Fruit fly (Drosophila melanogaster) whole organism, embryonic: ENCODE measurements around the gene Esyt2.

Source experiments
- Atf-2 ChIP-seq: fragments of 200-800 bp; sonication (Bioruptor generic); optimal IDR thresholded peaks from 2 replicates; lab custom pipeline; 2016; ENCODE audit warnings: missing biosample characterization, missing genetic modification characterization
- CG11398 ChIP-seq: fragments of 200-800 bp; sonication (Bioruptor generic); optimal IDR thresholded peaks from 2 replicates; lab custom pipeline; 2016; ENCODE audit warnings: missing biosample characterization, missing genetic modification characterization
- CG11560 ChIP-seq: fragments of 200-800 bp; sonication (Bioruptor generic); IDR thresholded peaks from 3 replicates; pipeline ENCODE4 v1.3.6; 2022; ENCODE audit warnings: missing biosample characterization, missing genetic modification characterization
- CG13287 ChIP-seq: fragments of 200-800 bp; sonication (Bioruptor generic); IDR thresholded peaks from 2 replicates; pipeline ENCODE4 v1.3.6; 2022; ENCODE audit warnings: missing biosample characterization, missing genetic modification characterization; ENCODE audit not compliant: partially characterized antibody
- CG15696 ChIP-seq: fragments of 200-800 bp; sonication (Bioruptor generic); optimal IDR thresholded peaks from 2 replicates; lab custom pipeline; 2019; ENCODE audit warnings: missing biosample characterization, mild to moderate bottlenecking, missing genetic modification characterization, moderate library complexity
- CG1603 ChIP-seq: fragments of 200-800 bp; sonication (Bioruptor generic); optimal IDR thresholded peaks from 2 replicates; lab custom pipeline; 2019; ENCODE audit warnings: missing biosample characterization, mild to moderate bottlenecking, missing genetic modification characterization, moderate library complexity
- CG17186 ChIP-seq: fragments of 200-800 bp; sonication (Bioruptor generic); optimal IDR thresholded peaks from 3 replicates; lab custom pipeline; 2017; ENCODE audit warnings: missing biosample characterization, missing genetic modification reagents, missing genetic modification characterization
- CG17328 ChIP-seq: fragments of 200-800 bp; sonication (Bioruptor generic); IDR thresholded peaks from 2 replicates; pipeline ENCODE4 v1.3.6; 2022; ENCODE audit warnings: missing biosample characterization, missing genetic modification characterization
- CG1792 ChIP-seq: fragments of 200-800 bp; sonication (Bioruptor generic); optimal IDR thresholded peaks from 2 replicates; lab custom pipeline; 2016; ENCODE audit warnings: missing biosample characterization, missing genetic modification characterization
- CG18011 ChIP-seq: fragments of 200-800 bp; sonication (Bioruptor generic); optimal IDR thresholded peaks from 2 replicates; lab custom pipeline; 2017; ENCODE audit warnings: missing biosample characterization, missing genetic modification characterization, mild to moderate bottlenecking, moderate library complexity, missing genotype
- CG1832 ChIP-seq: fragments of 200-800 bp; sonication (Bioruptor generic); optimal IDR thresholded peaks from 2 replicates; lab custom pipeline; 2017; ENCODE audit warnings: missing biosample characterization, mild to moderate bottlenecking, missing genetic modification characterization, inconsistent platforms
- CG2678 ChIP-seq: fragments of 200-800 bp; sonication (Bioruptor generic); optimal IDR thresholded peaks from 3 replicates; lab custom pipeline; 2019; ENCODE audit warnings: missing biosample characterization, mild to moderate bottlenecking, missing genetic modification characterization, moderate library complexity
- CG2712 ChIP-seq: fragments of 200-800 bp; optimal IDR thresholded peaks from 3 replicates; lab custom pipeline; 2019; ENCODE audit warnings: missing biosample characterization, mild to moderate bottlenecking, missing genetic modification characterization, moderate library complexity
- CG30020 ChIP-seq: fragments of 200-800 bp; optimal IDR thresholded peaks from 2 replicates; lab custom pipeline; 2019; ENCODE audit warnings: missing biosample characterization, mild to moderate bottlenecking, missing genetic modification characterization, moderate library complexity
- CG3065 ChIP-seq: fragments of 200-800 bp; sonication (Bioruptor generic); optimal IDR thresholded peaks from 2 replicates; lab custom pipeline; 2016; ENCODE audit warnings: missing biosample characterization, missing genetic modification characterization
- CG31441 ChIP-seq: fragments of 200-800 bp; sonication (Bioruptor generic); IDR thresholded peaks from 2 replicates; pipeline ENCODE4 v1.3.6; 2022; ENCODE audit warnings: missing biosample characterization, missing genetic modification characterization
- CG33213 ChIP-seq: fragments of 200-800 bp; sonication (Bioruptor generic); optimal IDR thresholded peaks from 3 replicates; lab custom pipeline; 2016; ENCODE audit warnings: missing biosample characterization, missing genetic modification characterization
- CG6175 ChIP-seq: fragments of 200-800 bp; sonication (Bioruptor generic); IDR thresholded peaks from 3 replicates; pipeline ENCODE4 v1.3.6; 2022; ENCODE audit warnings: missing biosample characterization, missing genetic modification characterization
- CG6854 ChIP-seq: fragments of 200-800 bp; sonication (Bioruptor generic); optimal IDR thresholded peaks from 3 replicates; lab custom pipeline; 2017; ENCODE audit warnings: missing biosample characterization, mild to moderate bottlenecking, missing genetic modification characterization
- CG8089 ChIP-seq: fragments of 200-800 bp; sonication (Bioruptor generic); optimal IDR thresholded peaks from 3 replicates; lab custom pipeline; 2016; ENCODE audit warnings: missing biosample characterization, missing genetic modification characterization
- CG9215 ChIP-seq: fragments of 200-800 bp; sonication (Bioruptor generic); IDR thresholded peaks from 2 replicates; pipeline ENCODE4 v1.3.6; 2022; ENCODE audit warnings: missing biosample characterization, missing genetic modification characterization
- CG9727 ChIP-seq: fragments of 200-800 bp; sonication (Bioruptor generic); optimal IDR thresholded peaks from 3 replicates; lab custom pipeline; 2017; ENCODE audit warnings: missing biosample characterization, mild to moderate bottlenecking, missing genetic modification characterization
- Fer1 ChIP-seq: fragments of 200-800 bp; sonication (Bioruptor generic); optimal IDR thresholded peaks from 2 replicates; lab custom pipeline; 2017; ENCODE audit warnings: missing biosample characterization, mild to moderate bottlenecking, missing genetic modification characterization
- Fer3 ChIP-seq: fragments of 200-800 bp; sonication (Bioruptor generic); optimal IDR thresholded peaks from 2 replicates; lab custom pipeline; 2018; ENCODE audit warnings: missing biosample characterization, mild to moderate bottlenecking, missing genetic modification characterization, moderate library complexity
- Gsc ChIP-seq: fragments of 200-800 bp; sonication (Bioruptor generic); IDR thresholded peaks from 2 replicates; pipeline ENCODE4 v1.3.6; 2022; ENCODE audit warnings: missing biosample characterization, missing genetic modification characterization
- HLH3B ChIP-seq: fragments of 200-800 bp; sonication (Bioruptor generic); IDR thresholded peaks from 2 replicates; pipeline ENCODE4 v1.3.6; 2022; ENCODE audit warnings: missing biosample characterization, missing genetic modification characterization
- HLHmδ ChIP-seq: fragments of 200-800 bp; sonication (Bioruptor generic); optimal IDR thresholded peaks from 2 replicates; lab custom pipeline; 2018; ENCODE audit warnings: missing biosample characterization, mild to moderate bottlenecking, missing genetic modification characterization, moderate library complexity
- Hr78 ChIP-seq, 2 experiments: fragments of 200-800 bp in 1 of 2; fragments of >200 bp in 1 of 2; sonication (Bioruptor generic) in 1 of 2; optimal IDR thresholded peaks; 2 replicates each; lab custom pipeline; 2017 to 2019; ENCODE audit warnings: missing biosample characterization in 2 of 2, missing genetic modification characterization in 2 of 2, mild to moderate bottlenecking in 1 of 2, moderate library complexity in 1 of 2
- Lhr ChIP-seq: fragments of 200-800 bp; sonication (Bioruptor generic); optimal IDR thresholded peaks from 3 replicates; lab custom pipeline; 2017; ENCODE audit warnings: mild to moderate bottlenecking, missing biosample characterization, missing genetic modification reagents, missing genetic modification characterization
- NC2β ChIP-seq: fragments of 200-800 bp; sonication (Bioruptor generic); optimal IDR thresholded peaks from 2 replicates; lab custom pipeline; 2016; ENCODE audit warnings: missing biosample characterization, missing genetic modification characterization
- Ravus ChIP-seq: fragments of 200-800 bp; sonication (Bioruptor generic); IDR thresholded peaks from 2 replicates; pipeline ENCODE4 v1.3.6; 2022; ENCODE audit warnings: missing biosample characterization, missing genetic modification characterization
- Usf ChIP-seq: fragments of 200-800 bp; sonication (Bioruptor generic); optimal IDR thresholded peaks from 2 replicates; lab custom pipeline; 2017; ENCODE audit warnings: missing genotype, missing biosample characterization, missing genetic modification characterization
- Xrp1 ChIP-seq: fragments of 200-800 bp; sonication (Bioruptor generic); IDR thresholded peaks from 2 replicates; pipeline ENCODE4 v1.3.6; 2022; ENCODE audit warnings: missing biosample characterization, missing genetic modification characterization
- cas ChIP-seq: fragments of 200-800 bp; sonication (Bioruptor generic); IDR thresholded peaks from 2 replicates; pipeline ENCODE4 v1.3.6; 2022; ENCODE audit warnings: missing biosample characterization, missing genetic modification characterization
- caup ChIP-seq: fragments of 200-800 bp; sonication (Bioruptor generic); optimal IDR thresholded peaks from 3 replicates; lab custom pipeline; 2017; ENCODE audit warnings: missing biosample characterization, mild to moderate bottlenecking, missing genetic modification characterization, moderate library complexity; ENCODE audit not compliant: severe bottlenecking
- dpn ChIP-seq, 2 experiments: fragments of 200-800 bp; sonication (Bioruptor generic); optimal IDR thresholded peaks; 3 replicates each; lab custom pipeline; 2016; ENCODE audit warnings: missing biosample characterization in 2 of 2, missing genetic modification characterization in 2 of 2
- fru ChIP-seq: fragments of >200 bp; optimal IDR thresholded peaks from 2 replicates; lab custom pipeline; 2017
- gce ChIP-seq: fragments of 200-800 bp; sonication (Bioruptor generic); IDR thresholded peaks from 3 replicates; pipeline ENCODE4 v1.3.6; 2022; ENCODE audit warnings: missing biosample characterization, missing genetic modification characterization
- gsb-n ChIP-seq: fragments of 200-800 bp; sonication (Bioruptor generic); optimal IDR thresholded peaks from 3 replicates; lab custom pipeline; 2018; ENCODE audit warnings: missing biosample characterization, mild to moderate bottlenecking, missing genetic modification characterization
- kni ChIP-seq: fragments of 200-800 bp; sonication (Bioruptor generic); optimal IDR thresholded peaks from 3 replicates; lab custom pipeline; 2017; ENCODE audit warnings: mild to moderate bottlenecking, missing biosample characterization, missing genetic modification reagents, missing genetic modification characterization
- mam ChIP-seq: fragments of 200-800 bp; sonication (Bioruptor generic); optimal IDR thresholded peaks from 3 replicates; lab custom pipeline; 2016; ENCODE audit warnings: missing biosample characterization, missing genetic modification characterization
- pb ChIP-seq: fragments of 200-800 bp; sonication (Bioruptor generic); optimal IDR thresholded peaks from 3 replicates; lab custom pipeline; 2016; ENCODE audit warnings: missing biosample characterization, missing genetic modification characterization
- ranshi ChIP-seq: fragments of 200-800 bp; sonication (Bioruptor generic); IDR thresholded peaks from 2 replicates; pipeline ENCODE4 v1.3.6; 2022; ENCODE audit warnings: missing biosample characterization, missing genetic modification characterization
- salm ChIP-seq: fragments of 200-800 bp; sonication (Bioruptor generic); optimal IDR thresholded peaks from 2 replicates; lab custom pipeline; 2018; ENCODE audit warnings: missing biosample characterization, mild to moderate bottlenecking, missing genetic modification characterization
- sc ChIP-seq, 3 experiments: fragments of >200 bp in 2 of 3; fragments of 200-800 bp in 1 of 3; sonication (Bioruptor generic) in 1 of 3; optimal IDR thresholded peaks; 2 replicates in 2 of 3; 3 replicates in 1 of 3; lab custom pipeline; 2017; ENCODE audit warnings: mild to moderate bottlenecking in 1 of 3, missing biosample characterization in 1 of 3, missing genetic modification characterization in 1 of 3, missing genetic modification reagents in 1 of 3
- so ChIP-seq: fragments of 200-800 bp; sonication (Bioruptor generic); IDR thresholded peaks from 3 replicates; pipeline ENCODE4 v1.3.6; 2022; ENCODE audit warnings: missing biosample characterization, missing genetic modification characterization
- stc ChIP-seq: fragments of 200-800 bp; sonication (Bioruptor generic); IDR thresholded peaks from 2 replicates; pipeline ENCODE4 v1.3.6; 2022; ENCODE audit warnings: missing biosample characterization, missing genetic modification characterization
- twi ChIP-seq: fragments of 200-800 bp; optimal IDR thresholded peaks from 2 replicates; lab custom pipeline; 2019; ENCODE audit warnings: missing biosample characterization, mild to moderate bottlenecking, missing genetic modification characterization, moderate library complexity
- tx ChIP-seq: fragments of 200-800 bp; sonication (Bioruptor generic); optimal IDR thresholded peaks from 2 replicates; lab custom pipeline; 2016; ENCODE audit warnings: missing biosample characterization, missing genetic modification characterization
- wdn ChIP-seq: fragments of 200-800 bp; sonication (Bioruptor generic); IDR thresholded peaks from 2 replicates; pipeline ENCODE4 v1.3.6; 2022; ENCODE audit warnings: missing biosample characterization, missing genetic modification characterization

The Esyt2 gene

dm6 chr3R:24572540-24573043 lies 28.1 kb downstream of the Esyt2 start (continued):
- TF ChIP-seq Fer3 (peak; percentile 98), sc (optimal IDR thresholded peaks at IDR 0.05; lab: Kevin White, UChicago) (no peak), sc (GFP tag; optimal IDR thresholded peaks at IDR 0.05; lab: Kevin White, UChicago) (peak; percentile 91), caup (GFP tag; lab: Kevin White, UChicago) (peak; percentile 99), CG9215 (GFP tag; lab: Robert Waterston, UW) (peak; percentile 95), tx (peak; percentile 94), HLH3B (GFP tag; lab: Robert Waterston, UW) (peak; percentile 99), CG13287 (peak; percentile 22; the same call in 1 of the 2 replicates), twi (peak; percentile 89), CG8089 (GFP tag; lab: Kevin White, UChicago) (peak; percentile 94), fru (no peak), dpn (GFP tag; optimal IDR thresholded peaks at IDR 0.05; lab: Kevin White, UChicago) (peak; percentile 97 to 98), CG2678 (peak; percentile 99), kni (GFP tag; lab: Kevin White, UChicago) (peak; percentile 84), CG6175 (GFP tag; lab: Robert Waterston, UW) (peak; percentile 99), stc (GFP tag; lab: Robert Waterston, UW) (peak; percentile 99), Lhr (GFP tag; lab: Kevin White, UChicago) (peak; percentile 86), CG18011 (GFP tag; lab: Kevin White, UChicago) (peak; percentile 87), CG1832 (GFP tag; lab: Kevin White, UChicago) (no peak), Atf-2 (GFP tag; lab: Kevin White, UChicago) (peak; percentile 94), cas (GFP tag; lab: Robert Waterston, UW) (peak; percentile 96), Ravus (peak; percentile 94), CG1792 (GFP tag; lab: Kevin White, UChicago) (peak; percentile 93), Gsc (GFP tag; lab: Robert Waterston, UW) (no peak), Fer1 (GFP tag; lab: Kevin White, UChicago) (peak; percentile 99), NC2β (GFP tag; lab: Kevin White, UChicago) (peak; percentile 92), HLHmδ (GFP tag; lab: Kevin White, UChicago) (no peak), Xrp1 (GFP tag; lab: Robert Waterston, UW) (peak; percentile 98), CG33213 (GFP tag; lab: Kevin White, UChicago) (peak; percentile 95), pb (GFP tag; lab: Kevin White, UChicago) (peak; percentile 83), CG11398 (GFP tag; lab: Kevin White, UChicago) (peak; percentile 94), CG9727 (GFP tag; lab: Kevin White, UChicago) (peak; percentile 97), CG30020 (peak; percentile 77), Usf (GFP tag; lab: Kevin White, UChicago) (peak; percentile 83), CG1603 (tag; lab: Kevin White, UChicago) (peak; percentile 90), CG15696 (tag; lab: Kevin White, UChicago) (peak; percentile 74), Hr78 (GFP tag; optimal IDR thresholded peaks at IDR 0.05; lab: Kevin White, UChicago) (peak in 1 of 2 experiments; percentile 90), salm (tag; lab: Kevin White, UChicago) (peak; percentile 94), gsb-n (tag; lab: Kevin White, UChicago) (peak; percentile 97), mam (peak; percentile 97), CG17186 (peak; percentile 60), gce (GFP tag; lab: Robert Waterston, UW) (peak; percentile 99), CG6854 (GFP tag; lab: Kevin White, UChicago) (peak; percentile 99), CG17328 (peak; percentile 99), CG31441 (GFP tag; lab: Robert Waterston, UW) (peak; percentile 98), CG11560 (peak; percentile 88; the same call in 2 of the 3 replicates), CG3065 (GFP tag; lab: Kevin White, UChicago) (peak; percentile 93), wdn (GFP tag; lab: Robert Waterston, UW) (peak; percentile 98), CG2712 (peak; percentile 97), ranshi (GFP tag; lab: Robert Waterston, UW) (peak; percentile 98), so (GFP tag; lab: Robert Waterston, UW) (peak; percentile 99)
